Fruit fly (Drosophila melanogaster) whole organism, adult: ENCODE measurements around the gene Glut1.
A peak's percentile ranks its signal among the peaks of the same experiment; 100 is the strongest.

Source experiments
- CG11617 ChIP-seq: fragments of 200-800 bp; sonication (Bioruptor generic); optimal IDR thresholded peaks from 2 replicates; lab custom pipeline; 2017; ENCODE audit warnings: mild to moderate bottlenecking, missing biosample characterization, missing genetic modification reagents, missing genetic modification characterization
- CG12768 ChIP-seq: fragments of 200-800 bp; sonication (Bioruptor generic); optimal IDR thresholded peaks from 2 replicates; lab custom pipeline; 2017; ENCODE audit warnings: missing biosample characterization, missing genetic modification characterization, mild to moderate bottlenecking, moderate library complexity, missing genetic modification reagents
- CG14711 ChIP-seq: fragments of 200-800 bp; sonication (Bioruptor generic); optimal IDR thresholded peaks from 2 replicates; lab custom pipeline; 2018; ENCODE audit warnings: missing biosample characterization, mild to moderate bottlenecking, missing genetic modification characterization, moderate library complexity
- CG1620 ChIP-seq: fragments of 200-800 bp; sonication (Bioruptor generic); optimal IDR thresholded peaks from 2 replicates; lab custom pipeline; 2016; ENCODE audit warnings: missing biosample characterization, missing genetic modification characterization
- CG33017 ChIP-seq: fragments of 200-800 bp; sonication (Bioruptor generic); optimal IDR thresholded peaks from 2 replicates; lab custom pipeline; 2018; ENCODE audit warnings: missing biosample characterization, mild to moderate bottlenecking, missing genetic modification characterization, moderate library complexity
- CG5204 ChIP-seq: fragments of 200-800 bp; sonication (Bioruptor generic); optimal IDR thresholded peaks from 2 replicates; lab custom pipeline; 2016; ENCODE audit warnings: missing biosample characterization, missing genetic modification characterization
- CG7045 ChIP-seq: fragments of 200-800 bp; sonication (Bioruptor generic); optimal IDR thresholded peaks from 2 replicates; lab custom pipeline; 2017; ENCODE audit warnings: missing biosample characterization, mild to moderate bottlenecking, missing genetic modification characterization
- CG7101 ChIP-seq: fragments of 200-800 bp; sonication (Bioruptor generic); optimal IDR thresholded peaks from 2 replicates; lab custom pipeline; 2018; ENCODE audit warnings: missing biosample characterization, mild to moderate bottlenecking, missing genetic modification characterization, moderate library complexity
- Clk ChIP-seq: fragments of 200-800 bp; sonication (Bioruptor generic); optimal IDR thresholded peaks from 2 replicates; lab custom pipeline; 2017; ENCODE audit warnings: missing biosample characterization, missing genetic modification characterization
- Crg-1 ChIP-seq: fragments of 200-800 bp; sonication (Bioruptor generic); optimal IDR thresholded peaks from 2 replicates; lab custom pipeline; 2016; ENCODE audit warnings: missing biosample characterization, missing genetic modification characterization
- Hr96 ChIP-seq: fragments of 200-800 bp; sonication (Bioruptor generic); optimal IDR thresholded peaks from 2 replicates; lab custom pipeline; 2016; ENCODE audit warnings: missing biosample characterization, missing genetic modification characterization
- Mnt ChIP-seq: fragments of 200-800 bp; sonication (Bioruptor generic); optimal IDR thresholded peaks from 2 replicates; lab custom pipeline; 2016; ENCODE audit warnings: missing biosample characterization, mild to moderate bottlenecking, missing genetic modification characterization
- bab1 ChIP-seq: fragments of 200-800 bp; sonication (Bioruptor generic); optimal IDR thresholded peaks from 3 replicates; lab custom pipeline; 2019; ENCODE audit warnings: missing biosample characterization, mild to moderate bottlenecking, missing genetic modification characterization, moderate library complexity
- cic ChIP-seq: fragments of 200-800 bp; sonication (Bioruptor generic); optimal IDR thresholded peaks from 2 replicates; lab custom pipeline; 2017; ENCODE audit warnings: missing biosample characterization, mild to moderate bottlenecking, missing genetic modification characterization, moderate library complexity
- cnc ChIP-seq, 2 experiments: fragments of >200 bp; optimal IDR thresholded peaks; 2 replicates each; lab custom pipeline; 2017
- kay ChIP-seq: fragments of 200-800 bp; sonication (Bioruptor generic); peaks from one replicate; lab custom pipeline; 2016; ENCODE audit warnings: missing biosample characterization, missing genetic modification characterization, borderline replicate concordance
- ovo ChIP-seq: fragments of 200-800 bp; sonication (Bioruptor generic); optimal IDR thresholded peaks from 2 replicates; lab custom pipeline; 2016; ENCODE audit warnings: missing biosample characterization, missing genetic modification characterization
- pad ChIP-seq: fragments of 200-800 bp; sonication (Bioruptor generic); optimal IDR thresholded peaks from 3 replicates; lab custom pipeline; 2017; ENCODE audit warnings: missing biosample characterization, missing genetic modification characterization, mild to moderate bottlenecking, moderate library complexity, missing genetic modification reagents
- tj ChIP-seq: fragments of 200-800 bp; sonication (Bioruptor generic); optimal IDR thresholded peaks from 3 replicates; lab custom pipeline; 2017; ENCODE audit warnings: missing biosample characterization, mild to moderate bottlenecking, missing genetic modification characterization, moderate library complexity
- toe ChIP-seq: fragments of 200-800 bp; sonication (Bioruptor generic); optimal IDR thresholded peaks from 2 replicates; lab custom pipeline; 2016; ENCODE audit warnings: missing biosample characterization, missing genetic modification characterization

The Glut1 gene

DNA sequence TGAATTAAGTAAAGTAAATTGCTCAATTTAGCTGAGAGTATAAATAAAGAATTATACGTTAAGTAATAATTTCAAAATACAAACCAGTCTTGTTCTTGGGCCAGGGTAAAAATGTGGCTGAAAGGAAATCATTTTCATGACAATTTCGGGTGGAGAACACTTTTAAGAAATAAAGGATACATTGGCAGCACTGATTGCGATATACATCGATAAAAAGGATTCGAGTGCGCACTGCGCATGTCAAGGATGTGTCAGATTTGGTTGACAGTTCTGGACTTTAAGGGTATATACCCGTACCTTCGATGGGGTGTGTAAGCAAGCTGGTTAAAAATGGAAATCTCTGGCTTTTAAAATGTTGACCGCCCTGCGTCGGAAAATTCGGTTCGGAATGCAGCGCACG, 79.8 kb downstream of the Glut1 start, which contains the start of gene aln:
Gene aln, plus strand, starts transcription at position 275 of the 400 bp plus-strand sequence.
- TF ChIP-seq ovo (GFP tag; lab: Kevin White, UChicago), result no peak
- TF ChIP-seq cnc (optimal IDR thresholded peaks at IDR 0.05; lab: Kevin White, UChicago), result no peak
- no peak for TF ChIP-seq kay (GFP tag; lab: Kevin White, UChicago)
- TF ChIP-seq CG1620 (GFP tag; lab: Kevin White, UChicago), result no peak
- TF ChIP-seq CG12768 (GFP tag; lab: Kevin White, UChicago), result no peak
- TF ChIP-seq cic (GFP tag; lab: Kevin White, UChicago), result no peak
- no peak for TF ChIP-seq CG7101
- TF ChIP-seq bab1 (GFP tag; lab: Kevin White, UChicago), result no peak

dm6 chr3L:995685-996084, 81.8 kb downstream of the Glut1 start:
- no peak for TF ChIP-seq kay (GFP tag; lab: Kevin White, UChicago)
- peak; percentile 95 for TF ChIP-seq CG14711 (tag; lab: Kevin White, UChicago)

DNA sequence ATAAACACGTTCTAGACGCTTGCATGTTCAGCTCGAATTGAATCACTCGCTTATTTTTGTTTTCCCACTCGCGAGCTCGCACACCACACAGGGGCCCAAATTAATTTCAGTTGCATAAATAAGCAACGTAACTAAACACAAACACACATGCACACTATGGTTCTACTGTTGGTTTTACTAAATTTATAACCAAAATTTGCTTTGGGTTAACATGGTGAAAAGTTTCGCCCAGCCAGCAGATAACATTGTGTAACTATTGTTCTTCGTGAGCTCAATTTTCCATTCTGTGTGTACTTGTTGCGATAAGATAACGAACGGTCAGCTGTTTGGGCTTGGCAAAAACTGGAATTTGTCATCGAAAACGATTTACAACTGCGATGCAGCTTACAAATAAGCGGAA, 86.1 kb downstream of the Glut1 start:
- TF ChIP-seq kay (GFP tag; lab: Kevin White, UChicago) (peak; percentile 24), CG5204 (GFP tag; lab: Kevin White, UChicago) (no peak)

DNA sequence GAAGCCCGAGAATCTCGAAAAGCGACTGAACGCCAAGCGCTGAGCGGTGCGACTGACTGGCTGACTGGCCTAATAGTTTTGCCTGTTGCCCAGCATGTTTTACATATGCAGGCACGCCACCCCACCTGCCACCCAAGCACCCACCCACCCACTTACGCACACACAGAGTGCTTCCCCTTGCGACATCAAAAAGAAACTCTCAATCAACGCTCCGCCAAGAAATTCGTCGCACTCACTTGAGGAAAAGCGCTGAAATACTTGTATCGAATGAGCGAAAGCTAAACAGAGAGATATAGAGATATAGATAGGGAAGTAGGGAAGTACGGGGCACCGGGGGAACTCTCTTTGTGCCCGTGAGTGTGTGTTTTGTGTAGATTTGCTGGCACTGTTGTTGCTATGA, 86.7 kb downstream of the Glut1 start:
- peak; percentile 68 for TF ChIP-seq CG12768 (GFP tag; lab: Kevin White, UChicago)
- no peak for TF ChIP-seq CG7101
- peak; percentile 92 for TF ChIP-seq kay (GFP tag; lab: Kevin White, UChicago)
- TF ChIP-seq pad (GFP tag; lab: Kevin White, UChicago), result peak; percentile 4
- TF ChIP-seq CG5204 (GFP tag; lab: Kevin White, UChicago), result no peak

DNA sequence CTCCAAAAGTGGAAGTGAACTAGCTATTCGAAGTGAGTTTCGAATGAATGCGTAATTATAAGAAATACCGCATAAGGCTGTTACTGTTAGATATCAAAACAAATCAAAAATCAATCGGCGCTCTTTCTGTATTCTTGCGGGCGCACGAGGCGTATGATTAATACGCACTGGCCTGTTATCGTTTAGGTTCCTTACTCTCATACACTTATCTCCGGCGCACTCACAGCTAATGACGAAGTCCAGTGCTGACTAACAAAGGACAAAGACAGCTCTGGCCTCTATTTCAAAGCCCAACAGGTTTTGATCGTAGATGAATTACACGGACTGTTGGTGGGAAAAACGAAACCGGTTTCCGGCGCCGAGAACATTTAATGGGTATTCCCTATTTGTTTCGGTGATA, 92.0 kb downstream of the Glut1 start:
- no peak for TF ChIP-seq CG12768 (GFP tag; lab: Kevin White, UChicago)
- no peak for TF ChIP-seq CG14711 (tag; lab: Kevin White, UChicago)
- TF ChIP-seq CG33017 (tag; lab: Kevin White, UChicago), result no peak
- TF ChIP-seq tj (GFP tag; lab: Kevin White, UChicago), result no peak
- no peak for TF ChIP-seq Crg-1 (GFP tag; lab: Kevin White, UChicago)
- no peak for TF ChIP-seq kay (GFP tag; lab: Kevin White, UChicago)
- TF ChIP-seq CG7101, result no peak
- no peak for TF ChIP-seq Mnt (GFP tag; lab: Kevin White, UChicago)
- TF ChIP-seq CG11617 (GFP tag; lab: Kevin White, UChicago), result no peak
- TF ChIP-seq CG7045 (GFP tag; lab: Kevin White, UChicago), result no peak
- no peak for TF ChIP-seq cic (GFP tag; lab: Kevin White, UChicago)
- no peak for TF ChIP-seq bab1 (GFP tag; lab: Kevin White, UChicago)
- no peak for TF ChIP-seq pad (GFP tag; lab: Kevin White, UChicago)
- no peak for TF ChIP-seq CG1620 (GFP tag; lab: Kevin White, UChicago)
- TF ChIP-seq Clk (GFP tag; lab: Kevin White, UChicago), result no peak
- no peak for TF ChIP-seq Hr96 (GFP tag; lab: Kevin White, UChicago)
- TF ChIP-seq ovo (GFP tag; lab: Kevin White, UChicago), result no peak
- TF ChIP-seq cnc (optimal IDR thresholded peaks at IDR 0.05; lab: Kevin White, UChicago), result no peak
- no peak for TF ChIP-seq CG5204 (GFP tag; lab: Kevin White, UChicago)

DNA sequence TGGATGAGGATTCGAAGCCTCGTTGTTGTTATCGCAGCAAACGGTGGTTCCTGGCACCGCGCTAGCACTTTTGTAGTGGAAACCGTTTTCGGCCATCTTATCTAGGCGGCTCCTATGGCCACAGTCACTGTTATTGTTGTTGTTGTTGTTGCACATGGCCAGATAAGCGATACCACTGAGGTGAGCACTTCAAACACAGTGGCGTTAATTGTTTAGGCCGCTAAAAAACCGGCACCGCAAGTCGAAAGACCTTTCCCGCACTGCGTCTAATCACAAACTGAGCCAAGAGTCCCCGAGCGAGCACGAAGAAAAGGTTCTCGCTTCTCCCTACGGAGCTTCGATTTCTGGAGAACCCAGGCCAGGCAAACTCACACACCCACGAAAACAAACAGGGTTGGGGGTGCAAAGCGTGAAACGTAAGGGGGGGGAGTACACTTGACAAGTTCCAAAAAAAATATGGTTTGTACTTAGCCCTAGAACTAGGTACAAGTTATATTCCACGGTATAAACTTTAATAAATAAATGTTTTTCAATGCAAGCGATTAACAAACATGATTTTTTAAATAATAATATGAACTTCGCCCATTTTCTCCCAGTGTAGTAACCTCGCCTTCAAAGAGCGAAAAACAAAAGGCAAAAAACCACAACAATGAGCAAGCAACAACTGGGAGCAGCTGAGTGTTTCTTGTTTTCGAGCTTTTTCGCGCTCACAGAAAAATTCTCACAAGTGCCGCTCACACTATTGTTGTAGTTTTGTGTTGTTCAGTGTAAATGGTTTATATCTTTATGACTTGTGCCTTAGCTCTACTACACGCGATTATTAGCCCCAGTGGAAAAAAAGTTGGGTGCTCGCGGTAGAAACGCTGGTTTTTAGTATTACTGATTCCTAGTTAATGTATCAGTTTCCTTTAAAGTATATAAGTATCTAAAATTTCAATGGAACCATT, 93.9 kb downstream of the Glut1 start:
- TF ChIP-seq toe (GFP tag; lab: Kevin White, UChicago) (peak; percentile 6), Hr96 (GFP tag; lab: Kevin White, UChicago) (peak; percentile 83), Crg-1 (GFP tag; lab: Kevin White, UChicago) (peak; percentile 19), CG5204 (GFP tag; lab: Kevin White, UChicago) (no peak), CG7045 (GFP tag; lab: Kevin White, UChicago) (peak; percentile 78), kay (GFP tag; lab: Kevin White, UChicago) (peak; percentile 21), ovo (GFP tag; lab: Kevin White, UChicago) (peak; percentile 3), CG33017 (tag; lab: Kevin White, UChicago) (peak; percentile 70), bab1 (GFP tag; lab: Kevin White, UChicago) (peak; percentile 30), CG12768 (GFP tag; lab: Kevin White, UChicago) (peak; percentile 81), CG14711 (tag; lab: Kevin White, UChicago) (peak; percentile 81), Clk (GFP tag; lab: Kevin White, UChicago) (peak; percentile 55), pad (GFP tag; lab: Kevin White, UChicago) (peak; percentile 51), CG7101 (peak; percentile 81), CG11617 (GFP tag; lab: Kevin White, UChicago) (peak; percentile 79), tj (GFP tag; lab: Kevin White, UChicago) (peak; percentile 33), Mnt (GFP tag; lab: Kevin White, UChicago) (peak; percentile 75), CG1620 (GFP tag; lab: Kevin White, UChicago) (no peak), cnc (optimal IDR thresholded peaks at IDR 0.05; lab: Kevin White, UChicago) (no peak), cic (GFP tag; lab: Kevin White, UChicago) (peak; percentile 57)
